Worm (Caenorhabditis elegans): ENCODE results near the gene ttr-50.

DNA sequence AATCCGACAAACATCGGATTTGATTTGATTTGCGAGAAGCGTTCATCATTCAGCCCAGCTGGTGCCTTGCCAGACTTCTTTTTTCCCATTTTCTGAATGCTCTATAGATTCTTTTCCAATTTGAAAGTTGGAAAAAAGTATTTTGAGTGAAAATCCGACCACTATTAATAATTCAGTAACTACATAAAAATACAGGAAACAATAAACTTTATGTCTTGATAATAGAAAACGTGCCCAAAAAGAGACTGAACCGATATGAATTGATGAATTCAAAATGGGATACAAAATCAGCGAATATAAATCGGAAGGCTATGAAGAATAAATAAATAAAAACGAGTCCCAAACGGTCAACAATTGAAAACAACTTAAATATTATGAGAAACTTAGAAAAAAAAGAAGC, 9.1 kb downstream of the ttr-50 start, which contains the start of gene F58B3.4:
- TF ChIP-seq zfp-3 (GFP tag; conservative IDR thresholded peaks at IDR 0.05) (no peak), ZK546.5 (tag; optimal IDR thresholded peaks at IDR 0.05) (no peak), dmd-9 (GFP tag; IDR thresholded peaks at IDR 0.05) (no peak), mxl-2 (GFP tag; conservative IDR thresholded peaks at IDR 0.05) (no peak), lin-15B (tag; optimal IDR thresholded peaks at IDR 0.05) (no peak), ama-1 (optimal IDR thresholded peaks at IDR 0.05) (no peak), R02D3.7 (tag; optimal IDR thresholded peaks at IDR 0.05) (no peak), ceh-82 (tag; optimal IDR thresholded peaks at IDR 0.05) (no peak), pqm-1 (tag; optimal IDR thresholded peaks at IDR 0.05) (no peak), nhr-77 (tag; optimal IDR thresholded peaks at IDR 0.05) (no peak)

Measured in whole organism, L4 larva.